Worm (Caenorhabditis elegans): Measurements from ENCODE around the gene T01G5.6.

Gene T01G5.6

ce11 chrV:15143285-15143684, 29.4 kb upstream of the T01G5.6 start, which contains the start of gene K08F9.1:
TSS of gene K08F9.1 (minus strand) at chrV:15143385.
- TF ChIP-seq ceh-27 (GFP tag; optimal IDR thresholded peaks at IDR 0.05) (no peak), egl-44 (GFP tag; IDR thresholded peaks at IDR 0.05) (no peak), ceh-40 (GFP tag; IDR thresholded peaks at IDR 0.05) (no peak), lsl-1 (GFP tag; optimal IDR thresholded peaks at IDR 0.05) (no peak), ztf-18 (tag; optimal IDR thresholded peaks at IDR 0.05) (no peak), aptf-2 (GFP tag; conservative IDR thresholded peaks at IDR 0.05) (no peak), aptf-3 (GFP tag; IDR thresholded peaks at IDR 0.05) (no peak), pbrm-1 (GFP tag; IDR thresholded peaks at IDR 0.05) (no peak), ccch-3 (GFP tag; optimal IDR thresholded peaks at IDR 0.05) (no peak), T07F8.4 (tag; optimal IDR thresholded peaks at IDR 0.05) (no peak), akir-1 (GFP tag; optimal IDR thresholded peaks at IDR 0.05) (no peak), F52B5.7 (tag; optimal IDR thresholded peaks at IDR 0.05) (no peak), ztf-25 (GFP tag; IDR thresholded peaks at IDR 0.05) (no peak)

- TF ChIP-seq nhr-27 (tag; optimal IDR thresholded peaks at IDR 0.05) (no peak), ama-1 (optimal IDR thresholded peaks at IDR 0.05) (no peak), ama-1 (GFP tag; optimal IDR thresholded peaks at IDR 0.05) (no peak), ztf-28 (GFP tag; IDR thresholded peaks at IDR 0.05) (no peak), xnd-1 (tag; optimal IDR thresholded peaks at IDR 0.05) (no peak), F49E8.2 (tag; optimal IDR thresholded peaks at IDR 0.05; ENCODE audit: insufficient read depth) (no peak)
Measured at ce11 chrV:15140247-15140646, 26.4 kb upstream of the T01G5.6 start, which contains the start of gene K08F9.3. TSS of gene K08F9.3 (plus strand) at chrV:15140547.

ce11 chrV:15139811-15140210, 25.9 kb upstream of the T01G5.6 start:
- no peak for TF ChIP-seq mcd-1 (GFP tag; IDR thresholded peaks at IDR 0.05)
- TF ChIP-seq nhr-80 (tag; optimal IDR thresholded peaks at IDR 0.05): peak; percentile 3
- TF ChIP-seq nfyb-1 (GFP tag; IDR thresholded peaks at IDR 0.05): no peak

ce11 chrV:15136772-15137171, 22.9 kb upstream of the T01G5.6 start, which contains the start of gene aipl-1:
TSS of gene aipl-1 (minus strand) at chrV:15136801.
- TF ChIP-seq ztf-25 (GFP tag; IDR thresholded peaks at IDR 0.05) (no peak), lin-35 (GFP tag; optimal IDR thresholded peaks at IDR 0.05) (peak in 1 of 3 experiments; percentile 53), efl-1 (GFP tag; optimal IDR thresholded peaks at IDR 0.05) (peak; percentile 61), F33H1.4 (GFP tag; IDR thresholded peaks at IDR 0.05) (0 out of 2 replicates have a peak, but pooled peaks have one; percentile 31), ceh-100 (GFP tag; IDR thresholded peaks at IDR 0.05) (peak; percentile 95), ceh-27 (GFP tag; optimal IDR thresholded peaks at IDR 0.05) (peak; percentile 52), nhr-179 (tag; optimal IDR thresholded peaks at IDR 0.05) (no peak), aptf-2 (GFP tag; conservative IDR thresholded peaks at IDR 0.05) (0 out of 2 replicates have a peak, but pooled peaks have one; percentile 28), hsf-1 (GFP tag; IDR thresholded peaks at IDR 0.05) (no peak; the same call in 1 of the 2 replicates), B0261.1 (tag; optimal IDR thresholded peaks at IDR 0.05) (no peak), aptf-3 (GFP tag; IDR thresholded peaks at IDR 0.05) (no peak), rcor-1 (GFP tag; IDR thresholded peaks at IDR 0.05) (peak; percentile 51; the same call in 1 of the 2 replicates), attf-5 (GFP tag; optimal IDR thresholded peaks at IDR 0.05) (peak; percentile 73), nhr-80 (tag; optimal IDR thresholded peaks at IDR 0.05) (peak; percentile 2), lin-54 (GFP tag; optimal IDR thresholded peaks at IDR 0.05) (peak; percentile 62), tbp1 (GFP tag; optimal IDR thresholded peaks at IDR 0.05) (peak; percentile 34), ZK185.1 (tag; optimal IDR thresholded peaks at IDR 0.05; ENCODE audit: poor library complexity, severe bottlenecking) (peak; percentile 6), dpl-1 (GFP tag; optimal IDR thresholded peaks at IDR 0.05) (peak; percentile 7), ets-4 (GFP tag; optimal IDR thresholded peaks at IDR 0.05) (no peak), hmg-1.2 (GFP tag; IDR thresholded peaks at IDR 0.05) (peak; percentile 98), nfya-1 (tag; optimal IDR thresholded peaks at IDR 0.05; ENCODE audit: borderline replicate concordance, insufficient read depth) (no peak), snpc-4 (GFP tag; optimal IDR thresholded peaks at IDR 0.05) (no peak), snpc-4 (tag; optimal IDR thresholded peaks at IDR 0.05) (peak in 3 of 4 experiments; percentile 5 to 66 (median 53)), lag-1 (GFP tag; IDR thresholded peaks at IDR 0.05) (no peak), Y67H2A.10 (GFP tag; conservative IDR thresholded peaks at IDR 0.05) (0 out of 2 replicates have a peak, but pooled peaks have one; percentile 15), madf-10 (tag; optimal IDR thresholded peaks at IDR 0.05) (peak; percentile 8), snpc-3.4 (tag; optimal IDR thresholded peaks at IDR 0.05) (peak; percentile 25)

Measured in whole organism, young adult.